Worm (Caenorhabditis elegans) whole organism, mixed stage, embryonic: ENCODE data around the gene R10F2.6.

Experiments
- elt-1 ChIP-seq: sonication (generic microtip); optimal IDR thresholded peaks from 2 replicates; lab custom pipeline; 2017; ENCODE audit warnings: missing genetic modification characterization, mild to moderate bottlenecking, missing compliant biosample characterization, antibody characterized with exemption, moderate library complexity, borderline replicate concordance; ENCODE audit not compliant: insufficient read depth
- lin-13 ChIP-seq: fragments of 150-350 bp; optimal IDR thresholded peaks from 2 replicates; lab custom pipeline; 2014; ENCODE audit warnings: missing biosample characterization, missing genetic modification characterization
- lin-32 ChIP-seq: fragments of 200-800 bp; sonication (Bioruptor generic); optimal IDR thresholded peaks from 2 replicates; lab custom pipeline; 2018; ENCODE audit warnings: mild to moderate bottlenecking, missing genetic modification characterization, missing compliant biosample characterization
- mab-5 ChIP-seq: fragments of 150-350 bp; optimal IDR thresholded peaks from 2 replicates; lab custom pipeline; 2014; ENCODE audit warnings: missing biosample characterization, missing genetic modification characterization
- nhr-12 ChIP-seq: fragments of 150-350 bp; optimal IDR thresholded peaks from 2 replicates; lab custom pipeline; 2014; ENCODE audit warnings: missing biosample characterization, missing genetic modification characterization
- nhr-28 ChIP-seq: fragments of 150-350 bp; optimal IDR thresholded peaks from 2 replicates; lab custom pipeline; 2014; ENCODE audit warnings: missing biosample characterization, missing genetic modification characterization
- nhr-76 ChIP-seq: sonication (generic microtip); optimal IDR thresholded peaks from 2 replicates; lab custom pipeline; 2017; ENCODE audit warnings: missing biosample characterization, missing genetic modification characterization
- snpc-4 ChIP-seq: fragments of 150-350 bp; optimal IDR thresholded peaks from 2 replicates; lab custom pipeline; 2014; ENCODE audit warnings: missing biosample characterization, missing genetic modification characterization
- unc-62 ChIP-seq: fragments of 150-350 bp; optimal IDR thresholded peaks from 2 replicates; lab custom pipeline; 2014; ENCODE audit warnings: missing biosample characterization, missing genetic modification reagents, missing genetic modification characterization

- no peak for TF ChIP-seq lin-13
- no peak for TF ChIP-seq unc-62 (GFP tag; lab: Kevin White, UChicago)
- no peak for TF ChIP-seq lin-32 (GFP tag; lab: Kevin White, UChicago)
- no peak for TF ChIP-seq mab-5 (tag; lab: Kevin White, UChicago)
- TF ChIP-seq snpc-4 (tag; lab: Kevin White, UChicago), result no peak
- TF ChIP-seq nhr-12 (tag; lab: Kevin White, UChicago), result no peak
- no peak for TF ChIP-seq nhr-28 (tag; lab: Kevin White, UChicago)
- no peak for TF ChIP-seq nhr-76
- no peak for TF ChIP-seq elt-1 (tag; lab: Kevin White, UChicago)
These were observed 48.3 kb upstream of the R10F2.6 start for ce11 chrIII:2992234-2992633.
